Fruit fly (Drosophila melanogaster): ENCODE results near the gene Ziz.

Gene Ziz

dm6 chr2L:7491902-7492301 is 4.2 kb downstream of the Ziz start (continued):
- no peak for TF ChIP-seq CG4360 (GFP tag; IDR thresholded peaks at IDR 0.05)
- TF ChIP-seq dysf (GFP tag; IDR thresholded peaks at IDR 0.05), result peak; percentile 72
- TF ChIP-seq ara (GFP tag; IDR thresholded peaks at IDR 0.05), result peak; percentile 57; the same call in 1 of the 2 replicates
- TF ChIP-seq sr (GFP tag; IDR thresholded peaks at IDR 0.05), result no peak
- TF ChIP-seq zf30C (GFP tag; optimal IDR thresholded peaks at IDR 0.05), result no peak
- peak; percentile 69 for TF ChIP-seq PHDP (tag; optimal IDR thresholded peaks at IDR 0.05)
- peak; percentile 57 for TF ChIP-seq grau (tag; optimal IDR thresholded peaks at IDR 0.05)
- no peak for TF ChIP-seq BEAF-32 (GFP tag; optimal IDR thresholded peaks at IDR 0.05)
- TF ChIP-seq NfI (GFP tag; optimal IDR thresholded peaks at IDR 0.05), result no peak
- TF ChIP-seq CG2116 (GFP tag; optimal IDR thresholded peaks at IDR 0.05), result no peak
- TF ChIP-seq CG6272 (GFP tag; IDR thresholded peaks at IDR 0.05), result peak; percentile 24; the same call in 1 of the 2 replicates
- peak; percentile 66 for TF ChIP-seq lab (GFP tag; optimal IDR thresholded peaks at IDR 0.05)
- no peak for TF ChIP-seq bowl (GFP tag; IDR thresholded peaks at IDR 0.05)
- TF ChIP-seq ATbp (GFP tag; optimal IDR thresholded peaks at IDR 0.05), result peak; percentile 51
- TF ChIP-seq CG34422 (GFP tag; IDR thresholded peaks at IDR 0.05), result peak; percentile 44; the same call in 1 of the 3 replicates
- TF ChIP-seq CG14710 (tag; optimal IDR thresholded peaks at IDR 0.05), result peak; percentile 24
- TF ChIP-seq CG3726 (GFP tag; IDR thresholded peaks at IDR 0.05), result no peak
- no peak for TF ChIP-seq ftz-f1 (GFP tag; optimal IDR thresholded peaks at IDR 0.05)
- TF ChIP-seq Ada2b (GFP tag; IDR thresholded peaks at IDR 0.05), result peak; percentile 67
- peak; percentile 35 for TF ChIP-seq CG30403 (GFP tag; optimal IDR thresholded peaks at IDR 0.05)

dm6 chr2L:7486222-7486621 is 9.9 kb downstream of the Ziz start:
- TF ChIP-seq sens (GFP tag), result peak; percentile 57
- TF ChIP-seq Ets65A (GFP tag), result peak; percentile 69
- TF ChIP-seq Dad (GFP tag; optimal IDR thresholded peaks at IDR 0.05), result no peak
- TF ChIP-seq sd (tag; optimal IDR thresholded peaks at IDR 0.05), result peak; percentile 81
- TF ChIP-seq CG31441 (GFP tag; IDR thresholded peaks at IDR 0.05), result no peak

- no peak for TF ChIP-seq CG11696 (GFP tag; IDR thresholded peaks at IDR 0.05)
- no peak for TF ChIP-seq CG7786 (GFP tag; optimal IDR thresholded peaks at IDR 0.05)
- no peak for TF ChIP-seq rib (GFP tag; IDR thresholded peaks at IDR 0.05)
- TF ChIP-seq fd64A (GFP tag; optimal IDR thresholded peaks at IDR 0.05), result no peak
- TF ChIP-seq CG10462 (GFP tag; optimal IDR thresholded peaks at IDR 0.05), result no peak
Observed at dm6 chr2L:7474404-7474803, 21.7 kb downstream of the Ziz start, which contains the start of gene CG6441. Gene CG6441 (plus strand): TSS chr2L:7474704.

- TF ChIP-seq H15 (GFP tag; IDR thresholded peaks at IDR 0.05), result no peak
- TF ChIP-seq Neu2 (GFP tag; optimal IDR thresholded peaks at IDR 0.05; ENCODE audit: borderline replicate concordance), result no peak
- no peak for TF ChIP-seq CG4730 (GFP tag; IDR thresholded peaks at IDR 0.05)
- TF ChIP-seq CG9437 (GFP tag; optimal IDR thresholded peaks at IDR 0.05), result peak; percentile 94
- no peak for TF ChIP-seq CG1647 (GFP tag; optimal IDR thresholded peaks at IDR 0.05)
- TF ChIP-seq Ets65A (GFP tag), result peak; percentile 32
- peak; percentile 57 for TF ChIP-seq Myb (GFP tag; optimal IDR thresholded peaks at IDR 0.05)
- no peak for TF ChIP-seq twi (tag; optimal IDR thresholded peaks at IDR 0.05)
Observed at dm6 chr2L:7473248-7473647, 22.9 kb downstream of the Ziz start.

Measured in whole organism, embryonic.